Fruit fly (Drosophila melanogaster) whole organism, wandering third instar larva: ENCODE measurements around the gene CG14435.
A peak's percentile ranks its signal among the peaks of the same experiment; 100 is the strongest.

Source experiments
- Abd-B ChIP-seq: fragments of >200 bp; optimal IDR thresholded peaks from 2 replicates; lab custom pipeline; 2017; ENCODE audit warnings: missing biosample characterization, missing genetic modification characterization
- CG32264 ChIP-seq: fragments of 200-800 bp; sonication (Bioruptor generic); optimal IDR thresholded peaks from 2 replicates; lab custom pipeline; 2016; ENCODE audit warnings: missing biosample characterization, missing genetic modification characterization
- CG9705 ChIP-seq: fragments of 200-800 bp; sonication (Bioruptor generic); optimal IDR thresholded peaks from 2 replicates; lab custom pipeline; 2018; ENCODE audit warnings: missing biosample characterization, mild to moderate bottlenecking, missing genetic modification characterization
- CrebA ChIP-seq: fragments of 200-800 bp; sonication (Bioruptor generic); optimal IDR thresholded peaks from 2 replicates; lab custom pipeline; 2016; ENCODE audit warnings: missing biosample characterization, mild to moderate bottlenecking, missing genetic modification characterization, borderline replicate concordance
- Dfd ChIP-seq: fragments of >200 bp; optimal IDR thresholded peaks from 2 replicates; lab custom pipeline; 2017; ENCODE audit warnings: missing biosample characterization, missing genetic modification characterization
- Dif ChIP-seq: fragments of 200-275, 200-300 bp; sonication (Bioruptor generic); optimal IDR thresholded peaks from 2 replicates; lab custom pipeline; 2018; ENCODE audit warnings: missing biosample characterization, missing genetic modification characterization; ENCODE audit not compliant: partially characterized antibody
- GATAd ChIP-seq: sonication (Bioruptor generic); optimal IDR thresholded peaks from 2 replicates; lab custom pipeline; 2016; ENCODE audit warnings: missing biosample characterization, missing genetic modification characterization
- HLH106 ChIP-seq: fragments of 200-800 bp; optimal IDR thresholded peaks from 3 replicates; lab custom pipeline; 2019; ENCODE audit warnings: missing biosample characterization, mild to moderate bottlenecking, missing genetic modification characterization, moderate library complexity
- Hnf4 ChIP-seq: fragments of 200-800 bp; sonication (Bioruptor generic); optimal IDR thresholded peaks from 2 replicates; lab custom pipeline; 2016; ENCODE audit warnings: missing biosample characterization, mild to moderate bottlenecking, missing genetic modification characterization
- Hr78 ChIP-seq: fragments of >200 bp; optimal IDR thresholded peaks from 2 replicates; lab custom pipeline; 2017; ENCODE audit warnings: missing biosample characterization, missing genetic modification characterization
- Hr83 ChIP-seq: fragments of 200-300 bp; sonication (Bioruptor generic); optimal IDR thresholded peaks from 2 replicates; lab custom pipeline; 2016; ENCODE audit warnings: missing biosample characterization, mild to moderate bottlenecking, missing genetic modification characterization, moderate library complexity; ENCODE audit not compliant: poor library complexity, severe bottlenecking
- Jra ChIP-seq: sonication (Bioruptor generic); optimal IDR thresholded peaks from 2 replicates; lab custom pipeline; 2016; ENCODE audit warnings: missing biosample characterization, missing genetic modification characterization
- Mio ChIP-seq: sonication (Bioruptor generic); optimal IDR thresholded peaks from 2 replicates; lab custom pipeline; 2016; ENCODE audit warnings: missing biosample characterization, missing genetic modification characterization
- Myc ChIP-seq: fragments of >200 bp; optimal IDR thresholded peaks from 2 replicates; lab custom pipeline; 2017
- N ChIP-seq: fragments of >200 bp; optimal IDR thresholded peaks from 2 replicates; lab custom pipeline; 2018; ENCODE audit warnings: missing biosample characterization, missing external identifiers, missing genetic modification characterization
- OdsH ChIP-seq: fragments of 200-800 bp; sonication (Bioruptor generic); optimal IDR thresholded peaks from 2 replicates; lab custom pipeline; 2016; ENCODE audit warnings: missing biosample characterization, mild to moderate bottlenecking, missing genetic modification characterization
- Rel ChIP-seq, 2 experiments: fragments of 200-800 bp; sonication (Bioruptor generic) in 1 of 2; optimal IDR thresholded peaks; 2 replicates in 1 of 2; 3 replicates in 1 of 2; lab custom pipeline; 2016 to 2019; ENCODE audit warnings: mild to moderate bottlenecking in 2 of 2, missing biosample characterization in 2 of 2, missing genetic modification characterization in 2 of 2, moderate library complexity in 1 of 2
- Sp1 ChIP-seq: fragments of 200-800 bp; sonication (Bioruptor generic); optimal IDR thresholded peaks from 3 replicates; lab custom pipeline; 2019; ENCODE audit warnings: missing biosample characterization, mild to moderate bottlenecking, missing genetic modification characterization, moderate library complexity
- Vsx2 ChIP-seq: fragments of 200-300, 225-300 bp; sonication (Bioruptor generic); optimal IDR thresholded peaks from 2 replicates; lab custom pipeline; 2018; ENCODE audit warnings: missing biosample characterization, missing genetic modification characterization; ENCODE audit not compliant: partially characterized antibody
- br ChIP-seq: fragments of 200-800 bp; sonication (Bioruptor generic); optimal IDR thresholded peaks from 2 replicates; lab custom pipeline; 2016; ENCODE audit warnings: missing biosample characterization, missing genetic modification characterization
- dl ChIP-seq, 2 experiments: fragments of 175-275, 200-275 bp in 1 of 2; fragments of 200-275 bp in 1 of 2; sonication (Bioruptor generic); optimal IDR thresholded peaks; lab custom pipeline; 2018; ENCODE audit warnings: mild to moderate bottlenecking in 2 of 2, missing biosample characterization in 2 of 2, missing genetic modification characterization in 2 of 2, moderate library complexity in 2 of 2; ENCODE audit not compliant: partially characterized antibody in 2 of 2, insufficient read depth in 1 of 2
- dmrt93B ChIP-seq: fragments of 200-800 bp; sonication (Bioruptor generic); optimal IDR thresholded peaks from 2 replicates; lab custom pipeline; 2018; ENCODE audit warnings: missing biosample characterization, mild to moderate bottlenecking, missing genetic modification characterization
- dsf ChIP-seq: sonication (Bioruptor generic); optimal IDR thresholded peaks from 2 replicates; lab custom pipeline; 2016; ENCODE audit warnings: missing biosample characterization, missing genetic modification characterization, borderline replicate concordance
- ey ChIP-seq: fragments of 200-800 bp; sonication (Bioruptor generic); optimal IDR thresholded peaks from 2 replicates; lab custom pipeline; 2016; ENCODE audit warnings: missing biosample characterization, missing genetic modification characterization
- foxo ChIP-seq, 2 experiments: fragments of 200-800 bp; sonication (Bioruptor generic); optimal IDR thresholded peaks; 2 replicates in 1 of 2; 3 replicates in 1 of 2; lab custom pipeline; 2016 to 2017; ENCODE audit warnings: missing biosample characterization in 2 of 2, missing genetic modification characterization in 2 of 2
- fru ChIP-seq: fragments of 200-800 bp; sonication (Bioruptor generic); optimal IDR thresholded peaks from 3 replicates; lab custom pipeline; 2016; ENCODE audit warnings: missing biosample characterization, mild to moderate bottlenecking, missing genetic modification characterization
- h ChIP-seq: fragments of 200-800 bp; sonication (Bioruptor generic); optimal IDR thresholded peaks from 3 replicates; lab custom pipeline; 2016; ENCODE audit warnings: missing biosample characterization, mild to moderate bottlenecking, missing genetic modification characterization
- jim ChIP-seq: fragments of 175-275, 200-325 bp; sonication (Bioruptor generic); optimal IDR thresholded peaks from 2 replicates; lab custom pipeline; 2016; ENCODE audit warnings: missing biosample characterization, mild to moderate bottlenecking, missing genetic modification characterization
- pan ChIP-seq: fragments of >200 bp; optimal IDR thresholded peaks from 2 replicates; lab custom pipeline; 2017
- psq ChIP-seq: fragments of 200-800 bp; sonication (Bioruptor generic); optimal IDR thresholded peaks from 3 replicates; lab custom pipeline; 2017; ENCODE audit warnings: missing biosample characterization, mild to moderate bottlenecking, missing genetic modification characterization, moderate library complexity
- rgr ChIP-seq: fragments of 200-800 bp; sonication (Bioruptor generic); optimal IDR thresholded peaks from 3 replicates; lab custom pipeline; 2016; ENCODE audit warnings: missing biosample characterization, mild to moderate bottlenecking, missing genetic modification characterization
- sage ChIP-seq: fragments of 200-800 bp; sonication (Bioruptor generic); optimal IDR thresholded peaks from 2 replicates; lab custom pipeline; 2016; ENCODE audit warnings: missing biosample characterization, mild to moderate bottlenecking, missing genetic modification characterization
- sv ChIP-seq: fragments of 200-800 bp; sonication (Bioruptor generic); optimal IDR thresholded peaks from 3 replicates; lab custom pipeline; 2016; ENCODE audit warnings: missing biosample characterization, missing genetic modification characterization
- tai ChIP-seq: sonication (Bioruptor generic); optimal IDR thresholded peaks from 2 replicates; lab custom pipeline; 2016; ENCODE audit warnings: missing biosample characterization, missing genetic modification characterization
- usp ChIP-seq: fragments of >200 bp; optimal IDR thresholded peaks from 2 replicates; lab custom pipeline; 2017; ENCODE audit warnings: missing biosample characterization, missing genetic modification characterization
- woc ChIP-seq: sonication (Bioruptor generic); optimal IDR thresholded peaks from 2 replicates; lab custom pipeline; 2016; ENCODE audit warnings: missing biosample characterization, mild to moderate bottlenecking, missing genetic modification characterization

The CG14435 gene

DNA sequence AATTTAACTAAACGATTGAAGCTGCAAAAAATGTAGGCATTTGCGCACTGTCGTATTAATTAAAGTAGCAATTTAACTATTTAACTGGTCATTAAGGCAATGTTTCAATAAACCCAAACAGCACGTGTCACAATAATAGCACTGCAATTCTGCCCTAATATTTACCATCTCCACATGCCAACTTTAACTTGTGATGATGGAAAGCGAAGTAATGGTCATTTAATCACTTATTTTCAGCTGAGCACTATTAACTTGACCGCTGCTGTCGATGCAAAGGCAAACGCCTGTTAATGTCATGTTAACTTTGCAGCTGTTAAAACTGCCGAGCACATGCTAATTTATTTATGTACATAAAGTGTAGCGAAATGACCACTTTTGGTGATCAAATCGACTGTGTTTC lies 49.5 kb downstream of the CG14435 start:
- TF ChIP-seq psq (GFP tag; lab: Kevin White, UChicago) (peak; percentile 36), Myc (lab: Kevin White, UChicago) (no peak), Vsx2 (GFP tag; lab: Kevin White, UChicago) (no peak), HLH106 (tag; lab: Kevin White, UChicago) (peak; percentile 66), Hnf4 (GFP tag; lab: Kevin White, UChicago) (peak; percentile 48), OdsH (peak; percentile 57), CrebA (GFP tag; lab: Kevin White, UChicago) (no peak), Hr83 (peak; percentile 2), rgr (peak; percentile 73), br (GFP tag; lab: Kevin White, UChicago) (peak; percentile 56), h (peak; percentile 74), dmrt93B (GFP tag; lab: Kevin White, UChicago) (peak; percentile 39), fru (GFP tag; lab: Kevin White, UChicago) (peak; percentile 52), sv (GFP tag; lab: Kevin White, UChicago) (peak; percentile 80), foxo (GFP tag; optimal IDR thresholded peaks at IDR 0.05; lab: Kevin White, UChicago) (peak in 1 of 2 experiments; percentile 48), ey (GFP tag; lab: Kevin White, UChicago) (peak; percentile 78), CG32264 (GFP tag; lab: Kevin White, UChicago) (peak; percentile 43), Sp1 (peak; percentile 47), sage (GFP tag; lab: Kevin White, UChicago) (peak; percentile 10), Rel (GFP tag; optimal IDR thresholded peaks at IDR 0.05; lab: Kevin White, UChicago) (no peak), Rel (tag; optimal IDR thresholded peaks at IDR 0.05; lab: Kevin White, UChicago) (no peak)

DNA sequence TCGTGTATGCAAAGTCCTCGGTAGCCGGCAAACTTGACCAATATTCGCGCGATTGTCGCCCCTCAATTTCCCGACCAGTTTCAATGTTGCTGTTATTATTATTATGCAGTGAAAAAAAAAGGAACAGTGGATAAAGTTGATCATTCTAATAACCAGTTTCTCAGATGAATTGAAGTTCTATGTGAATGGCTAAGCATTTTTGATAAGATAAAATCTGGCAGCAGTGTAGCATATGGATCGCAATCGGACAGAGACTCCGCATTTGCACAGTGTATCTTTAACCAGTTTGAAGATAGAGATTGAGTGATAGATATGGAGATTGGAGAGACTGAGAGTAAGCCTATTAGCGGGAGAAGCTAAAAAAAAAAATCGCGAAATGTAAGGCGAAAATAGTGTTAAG lies 50.3 kb downstream of the CG14435 start:
- TF ChIP-seq woc (GFP tag; lab: Kevin White, UChicago) (peak; percentile 30), dmrt93B (GFP tag; lab: Kevin White, UChicago) (peak; percentile 8), psq (GFP tag; lab: Kevin White, UChicago) (peak; percentile 29), br (GFP tag; lab: Kevin White, UChicago) (peak; percentile 29), sage (GFP tag; lab: Kevin White, UChicago) (no peak), fru (GFP tag; lab: Kevin White, UChicago) (peak; percentile 56), Mio (GFP tag; lab: Kevin White, UChicago) (no peak), h (peak; percentile 66), HLH106 (tag; lab: Kevin White, UChicago) (peak; percentile 15), rgr (peak; percentile 69), CrebA (GFP tag; lab: Kevin White, UChicago) (no peak), ey (GFP tag; lab: Kevin White, UChicago) (peak; percentile 63), sv (GFP tag; lab: Kevin White, UChicago) (peak; percentile 32), N (GFP tag; lab: Kevin White, UChicago) (no peak), Sp1 (peak; percentile 41), foxo (GFP tag; optimal IDR thresholded peaks at IDR 0.05; lab: Kevin White, UChicago) (peak in 1 of 2 experiments; percentile 61), OdsH (peak; percentile 45)
- TF ChIP-seq, all 38 proteins: peak for 13

DNA sequence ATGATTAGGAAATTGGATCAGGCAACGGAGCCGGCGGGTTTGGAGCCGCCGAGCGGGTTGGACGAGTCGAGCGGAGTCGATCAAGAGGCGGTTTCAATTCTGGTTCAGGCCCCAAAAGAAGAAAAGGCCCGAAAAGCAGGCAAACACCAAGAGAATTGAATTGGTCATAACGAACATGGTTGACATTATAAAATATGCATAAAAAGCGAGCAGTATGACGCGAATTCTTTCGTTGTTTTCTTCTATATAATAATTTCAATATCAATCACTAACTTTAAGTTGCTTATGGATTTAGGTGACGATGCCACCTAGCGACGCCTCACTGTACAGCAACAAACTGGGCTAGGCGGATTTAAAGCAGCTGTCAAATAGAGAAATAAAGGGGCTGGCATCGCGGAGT lies 50.8 kb downstream of the CG14435 start:
- TF ChIP-seq tai (GFP tag; lab: Kevin White, UChicago): no peak
- TF ChIP-seq psq (GFP tag; lab: Kevin White, UChicago): no peak
- TF ChIP-seq N (GFP tag; lab: Kevin White, UChicago): no peak
- TF ChIP-seq Mio (GFP tag; lab: Kevin White, UChicago): no peak
- no peak for TF ChIP-seq sv (GFP tag; lab: Kevin White, UChicago)
- TF ChIP-seq Abd-B (GFP tag; lab: Kevin White, UChicago): no peak
- no peak for TF ChIP-seq Myc (lab: Kevin White, UChicago)
- no peak for TF ChIP-seq CG9705

DNA sequence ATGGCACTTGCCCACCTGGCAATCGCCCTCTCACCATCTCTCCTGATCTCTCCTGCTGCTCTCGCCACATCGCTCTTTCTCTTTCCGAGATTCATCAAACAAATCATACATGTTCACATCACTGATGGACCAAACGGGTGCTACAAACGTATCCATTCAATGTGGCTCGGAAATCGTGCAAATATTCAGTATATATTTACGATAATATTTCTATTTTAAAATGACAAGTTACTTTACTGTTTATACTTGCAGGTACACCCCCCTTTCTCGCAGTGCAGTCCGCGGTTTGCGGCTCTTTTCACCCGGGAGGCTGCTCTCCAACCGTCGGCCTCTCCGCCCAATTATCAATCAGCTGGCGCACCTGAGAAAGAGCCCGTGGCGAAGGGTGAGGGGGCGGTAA lies 52.2 kb downstream of the CG14435 start:
- TF ChIP-seq Dif (GFP tag; lab: Kevin White, UChicago) (peak; percentile 2), Dfd (no peak), psq (GFP tag; lab: Kevin White, UChicago) (peak; percentile 54), jim (GFP tag; lab: Kevin White, UChicago) (no peak), tai (GFP tag; lab: Kevin White, UChicago) (no peak), Vsx2 (GFP tag; lab: Kevin White, UChicago) (no peak), N (GFP tag; lab: Kevin White, UChicago) (no peak), rgr (peak; percentile 78), dl (GFP tag; optimal IDR thresholded peaks at IDR 0.05; lab: Kevin White, UChicago; ENCODE audit: insufficient read depth in 1 of 2, partially characterized antibody in 2 of 2) (no peak), fru (GFP tag; lab: Kevin White, UChicago) (no peak), HLH106 (tag; lab: Kevin White, UChicago) (peak; percentile 50), h (peak; percentile 76), Hr78 (no peak), dmrt93B (GFP tag; lab: Kevin White, UChicago) (peak; percentile 41), Abd-B (GFP tag; lab: Kevin White, UChicago) (no peak), Jra (GFP tag; lab: Kevin White, UChicago) (no peak), foxo (GFP tag; optimal IDR thresholded peaks at IDR 0.05; lab: Kevin White, UChicago) (peak in 1 of 2 experiments; percentile 74), Rel (GFP tag; optimal IDR thresholded peaks at IDR 0.05; lab: Kevin White, UChicago) (no peak), Rel (tag; optimal IDR thresholded peaks at IDR 0.05; lab: Kevin White, UChicago) (no peak), dsf (no peak), Hnf4 (GFP tag; lab: Kevin White, UChicago) (no peak), GATAd (GFP tag; lab: Kevin White, UChicago) (no peak), Myc (lab: Kevin White, UChicago) (no peak), Mio (GFP tag; lab: Kevin White, UChicago) (no peak), CrebA (GFP tag; lab: Kevin White, UChicago) (no peak), CG32264 (GFP tag; lab: Kevin White, UChicago) (peak; percentile 12), Hr83 (no peak), sage (GFP tag; lab: Kevin White, UChicago) (peak; percentile 22), pan (lab: Kevin White, UChicago) (no peak), usp (GFP tag; lab: Kevin White, UChicago) (no peak), sv (GFP tag; lab: Kevin White, UChicago) (no peak), woc (GFP tag; lab: Kevin White, UChicago) (peak; percentile 33), OdsH (peak; percentile 74)
